Fruit fly (Drosophila melanogaster) whole organism, embryonic: ENCODE data around the gene CG11699.

ENCODE experiments used
- Aef1 ChIP-seq: fragments of 200-800 bp; sonication (Bioruptor generic); IDR thresholded peaks from 3 replicates; pipeline ENCODE4 v1.3.6; 2022; ENCODE audit warnings: missing biosample characterization, missing genetic modification characterization
- Atf-2 ChIP-seq: fragments of 200-800 bp; sonication (Bioruptor generic); optimal IDR thresholded peaks from 2 replicates; lab custom pipeline; 2016; ENCODE audit warnings: missing biosample characterization, missing genetic modification characterization
- Blimp-1 ChIP-seq: fragments of 200-800 bp; sonication (Bioruptor generic); optimal IDR thresholded peaks from 3 replicates; lab custom pipeline; 2018; ENCODE audit warnings: missing biosample characterization, missing genetic modification characterization, mild to moderate bottlenecking, moderate library complexity, missing genetic modification reagents
- CG11504 ChIP-seq: fragments of 200-800 bp; sonication (Bioruptor generic); optimal IDR thresholded peaks from 3 replicates; lab custom pipeline; 2019; ENCODE audit warnings: missing biosample characterization, mild to moderate bottlenecking, missing genetic modification characterization, moderate library complexity
- CG11696 ChIP-seq: fragments of 200-800 bp; sonication (Bioruptor generic); IDR thresholded peaks from 2 replicates; pipeline ENCODE4 v1.3.6; 2022; ENCODE audit warnings: missing biosample characterization, missing genetic modification characterization
- CG14014 ChIP-seq: fragments of 200-800 bp; sonication (Bioruptor generic); IDR thresholded peaks from 2 replicates; pipeline ENCODE4 v1.3.6; 2022; ENCODE audit warnings: missing biosample characterization, missing genetic modification characterization
- CG14050 ChIP-seq: fragments of 200-800 bp; sonication (Bioruptor generic); IDR thresholded peaks from 3 replicates; pipeline ENCODE4 v1.3.6; 2022; ENCODE audit warnings: missing biosample characterization, missing genetic modification characterization
- CG14710 ChIP-seq: fragments of 200-800 bp; sonication (Bioruptor generic); optimal IDR thresholded peaks from 3 replicates; lab custom pipeline; 2019; ENCODE audit warnings: missing biosample characterization, mild to moderate bottlenecking, missing genetic modification characterization, moderate library complexity
- CG18262 ChIP-seq: fragments of 200-800 bp; optimal IDR thresholded peaks from 3 replicates; lab custom pipeline; 2019; ENCODE audit warnings: missing biosample characterization, mild to moderate bottlenecking, missing genetic modification characterization, moderate library complexity
- CG2199 ChIP-seq: fragments of 200-800 bp; sonication (Bioruptor generic); IDR thresholded peaks from 3 replicates; pipeline ENCODE4 v1.3.6; 2022; ENCODE audit warnings: missing biosample characterization, missing genetic modification characterization
- CG3163 ChIP-seq: fragments of 200-800 bp; sonication (Bioruptor generic); optimal IDR thresholded peaks from 3 replicates; lab custom pipeline; 2016; ENCODE audit warnings: missing biosample characterization, missing genetic modification characterization
- CG3847 ChIP-seq: fragments of 200-800 bp; sonication (Bioruptor generic); IDR thresholded peaks from 2 replicates; pipeline ENCODE4 v1.3.6; 2022; ENCODE audit warnings: missing biosample characterization, missing genetic modification characterization
- CG4424 ChIP-seq: fragments of 200-800 bp; sonication (Bioruptor generic); optimal IDR thresholded peaks from 3 replicates; lab custom pipeline; 2016; ENCODE audit warnings: missing biosample characterization, missing genetic modification characterization
- CG4617 ChIP-seq: fragments of 200-800 bp; sonication (Bioruptor generic); optimal IDR thresholded peaks from 3 replicates; lab custom pipeline; 2016; ENCODE audit warnings: missing biosample characterization, missing genetic modification characterization, borderline replicate concordance
- CG8290 ChIP-seq, 3 experiments: fragments of 200-800 bp; sonication (Bioruptor generic); optimal IDR thresholded peaks; 2 replicates each; lab custom pipeline; 2016 to 2019; ENCODE audit warnings: missing biosample characterization in 3 of 3, missing genetic modification characterization in 3 of 3, mild to moderate bottlenecking in 2 of 3, moderate library complexity in 1 of 3
- CG8388 ChIP-seq: fragments of 200-800 bp; sonication (Bioruptor generic); optimal IDR thresholded peaks from 2 replicates; lab custom pipeline; 2019; ENCODE audit warnings: missing biosample characterization, mild to moderate bottlenecking, missing genetic modification characterization, moderate library complexity
- D ChIP-seq, 2 experiments: fragments of 200-800 bp in 1 of 2; fragments of >200 bp in 1 of 2; sonication (Bioruptor generic) in 1 of 2; optimal IDR thresholded peaks; 2 replicates in 1 of 2; 3 replicates in 1 of 2; lab custom pipeline; 2017; ENCODE audit warnings: mild to moderate bottlenecking in 1 of 2, missing biosample characterization in 1 of 2, missing genetic modification characterization in 1 of 2, missing genetic modification reagents in 1 of 2
- D19A ChIP-seq: fragments of 200-800 bp; optimal IDR thresholded peaks from 3 replicates; lab custom pipeline; 2019; ENCODE audit warnings: missing biosample characterization, mild to moderate bottlenecking, missing genetic modification characterization, moderate library complexity
- D19B ChIP-seq: fragments of 200-800 bp; sonication (Bioruptor generic); optimal IDR thresholded peaks from 2 replicates; lab custom pipeline; 2017; ENCODE audit warnings: missing biosample characterization, mild to moderate bottlenecking, missing genetic modification characterization
- Dfd ChIP-seq, 2 experiments: fragments of >200 bp; optimal IDR thresholded peaks; 2 replicates each; lab custom pipeline; 2017; ENCODE audit warnings: missing biosample characterization in 2 of 2, missing genetic modification characterization in 2 of 2
- Dip2 ChIP-seq: fragments of 200-800 bp; sonication (Bioruptor generic); IDR thresholded peaks from 2 replicates; pipeline ENCODE4 v1.3.6; 2022; ENCODE audit warnings: missing biosample characterization, missing genetic modification characterization
- Dll ChIP-seq: fragments of 200-800 bp; sonication (Bioruptor generic); IDR thresholded peaks from 4 replicates; pipeline ENCODE4 v1.3.6; 2022; ENCODE audit warnings: missing biosample characterization, missing genetic modification characterization; ENCODE audit not compliant: partially characterized antibody
- Dref ChIP-seq: fragments of 200-800 bp; sonication (Bioruptor generic); IDR thresholded peaks from 2 replicates; pipeline ENCODE4 v1.3.6; 2022; ENCODE audit warnings: missing biosample characterization, missing genetic modification characterization
- Drgx ChIP-seq: fragments of 200-800 bp; sonication (Bioruptor generic); IDR thresholded peaks from 2 replicates; pipeline ENCODE4 v1.3.6; 2022; ENCODE audit warnings: missing biosample characterization, missing genetic modification characterization
- Fer2 ChIP-seq: fragments of 200-800 bp; sonication (Bioruptor generic); optimal IDR thresholded peaks from 2 replicates; lab custom pipeline; 2018; ENCODE audit warnings: missing biosample characterization, mild to moderate bottlenecking, missing genetic modification characterization, moderate library complexity
- Hmr ChIP-seq: fragments of 200-800 bp; sonication (Bioruptor generic); optimal IDR thresholded peaks from 3 replicates; lab custom pipeline; 2017; ENCODE audit warnings: mild to moderate bottlenecking, missing biosample characterization, missing genetic modification reagents, missing genetic modification characterization
- Hr39 ChIP-seq: fragments of >200 bp; optimal IDR thresholded peaks from 2 replicates; lab custom pipeline; 2017
- Poxn ChIP-seq: fragments of 200-800 bp; sonication (Bioruptor generic); IDR thresholded peaks from 2 replicates; pipeline ENCODE4 v1.3.6; 2022; ENCODE audit warnings: missing biosample characterization, missing genetic modification characterization
- Ravus ChIP-seq: fragments of 200-800 bp; sonication (Bioruptor generic); IDR thresholded peaks from 2 replicates; pipeline ENCODE4 v1.3.6; 2022; ENCODE audit warnings: missing biosample characterization, missing genetic modification characterization
- Trl ChIP-seq, 3 experiments: fragments of >200 bp in 2 of 3; fragments of 200-800 bp in 1 of 3; sonication (Bioruptor generic) in 1 of 3; optimal IDR thresholded peaks; 2 replicates in 1 of 3; 3 replicates in 2 of 3; lab custom pipeline; 2016 to 2017; ENCODE audit warnings: missing biosample characterization in 1 of 3, missing genetic modification characterization in 1 of 3
- Usf ChIP-seq: fragments of 200-800 bp; sonication (Bioruptor generic); optimal IDR thresholded peaks from 2 replicates; lab custom pipeline; 2017; ENCODE audit warnings: missing genotype, missing biosample characterization, missing genetic modification characterization
- ac ChIP-seq: fragments of 200-800 bp; sonication (Bioruptor generic); optimal IDR thresholded peaks from 3 replicates; lab custom pipeline; 2017; ENCODE audit warnings: missing biosample characterization, mild to moderate bottlenecking, missing genetic modification characterization
- bsh ChIP-seq, 2 experiments: fragments of 200-800 bp; sonication (Bioruptor generic); optimal IDR thresholded peaks; 2 replicates each; lab custom pipeline; 2017 to 2018; ENCODE audit warnings: mild to moderate bottlenecking in 2 of 2, missing biosample characterization in 2 of 2, missing genetic modification characterization in 2 of 2, moderate library complexity in 1 of 2
- crc ChIP-seq: fragments of 200-800 bp; sonication (Bioruptor generic); optimal IDR thresholded peaks from 2 replicates; lab custom pipeline; 2016; ENCODE audit warnings: missing biosample characterization, missing genetic modification characterization
- crol ChIP-seq: fragments of 200-800 bp; sonication (Bioruptor generic); IDR thresholded peaks from 2 replicates; pipeline ENCODE4 v1.3.6; 2022; ENCODE audit warnings: missing biosample characterization, missing genetic modification characterization
- ems ChIP-seq: fragments of 200-800 bp; sonication (Bioruptor generic); optimal IDR thresholded peaks from 3 replicates; lab custom pipeline; 2016; ENCODE audit warnings: missing biosample characterization, missing genetic modification characterization
- fd64A ChIP-seq: fragments of 200-800 bp; sonication (Bioruptor generic); optimal IDR thresholded peaks from 3 replicates; lab custom pipeline; 2018; ENCODE audit warnings: missing biosample characterization, mild to moderate bottlenecking, missing genetic modification characterization
- fru ChIP-seq: fragments of >200 bp; optimal IDR thresholded peaks from 2 replicates; lab custom pipeline; 2017
- ftz-f1 ChIP-seq: fragments of 200-800 bp; sonication (Bioruptor generic); optimal IDR thresholded peaks from 2 replicates; lab custom pipeline; 2016; ENCODE audit warnings: missing biosample characterization, missing genetic modification characterization
- grn ChIP-seq: fragments of 200-800 bp; sonication (Bioruptor generic); optimal IDR thresholded peaks from 3 replicates; lab custom pipeline; 2017; ENCODE audit warnings: missing biosample characterization, missing genetic modification characterization
- gro ChIP-seq: fragments of 200-800 bp; sonication (Bioruptor generic); optimal IDR thresholded peaks from 2 replicates; lab custom pipeline; 2016; ENCODE audit warnings: missing biosample characterization, missing genetic modification characterization
- gsb ChIP-seq: fragments of 200-800 bp; sonication (Bioruptor generic); IDR thresholded peaks from 2 replicates; pipeline ENCODE4 v1.3.6; 2022; ENCODE audit warnings: missing biosample characterization, missing genetic modification characterization
- gsb-n ChIP-seq: fragments of 200-800 bp; sonication (Bioruptor generic); optimal IDR thresholded peaks from 3 replicates; lab custom pipeline; 2018; ENCODE audit warnings: missing biosample characterization, mild to moderate bottlenecking, missing genetic modification characterization
- her ChIP-seq: fragments of 200-800 bp; sonication (Bioruptor generic); optimal IDR thresholded peaks from 2 replicates; lab custom pipeline; 2016; ENCODE audit warnings: missing biosample characterization, missing genetic modification characterization
- knrl ChIP-seq: fragments of 200-800 bp; sonication (Bioruptor generic); IDR thresholded peaks from 3 replicates; pipeline ENCODE4 v1.3.6; 2022; ENCODE audit warnings: missing biosample characterization, missing genetic modification characterization; ENCODE audit not compliant: partially characterized antibody
- lilli ChIP-seq: fragments of 200-800 bp; sonication (Bioruptor generic); optimal IDR thresholded peaks from 3 replicates; lab custom pipeline; 2016; ENCODE audit warnings: missing biosample characterization, missing genetic modification characterization
- nom ChIP-seq: fragments of 200-800 bp; sonication (Bioruptor generic); optimal IDR thresholded peaks from 2 replicates; lab custom pipeline; 2017; ENCODE audit warnings: missing biosample characterization, missing genetic modification characterization, mild to moderate bottlenecking, moderate library complexity, missing genetic modification reagents
- sqz ChIP-seq: fragments of 200-800 bp; sonication (Bioruptor generic); optimal IDR thresholded peaks from 3 replicates; lab custom pipeline; 2018; ENCODE audit warnings: missing biosample characterization, mild to moderate bottlenecking, missing genetic modification characterization
- tio ChIP-seq: fragments of 200-800 bp; sonication (Bioruptor generic); optimal IDR thresholded peaks from 2 replicates; lab custom pipeline; 2017; ENCODE audit warnings: missing biosample characterization, missing genetic modification characterization, inconsistent platforms
- tna ChIP-seq: fragments of 200-800 bp; sonication (Bioruptor generic); IDR thresholded peaks from 2 replicates; pipeline ENCODE4 v1.3.6; 2022; ENCODE audit warnings: missing biosample characterization, missing genetic modification characterization; ENCODE audit not compliant: partially characterized antibody
- tx ChIP-seq: fragments of 200-800 bp; sonication (Bioruptor generic); optimal IDR thresholded peaks from 2 replicates; lab custom pipeline; 2016; ENCODE audit warnings: missing biosample characterization, missing genetic modification characterization

CG11699 gene

DNA sequence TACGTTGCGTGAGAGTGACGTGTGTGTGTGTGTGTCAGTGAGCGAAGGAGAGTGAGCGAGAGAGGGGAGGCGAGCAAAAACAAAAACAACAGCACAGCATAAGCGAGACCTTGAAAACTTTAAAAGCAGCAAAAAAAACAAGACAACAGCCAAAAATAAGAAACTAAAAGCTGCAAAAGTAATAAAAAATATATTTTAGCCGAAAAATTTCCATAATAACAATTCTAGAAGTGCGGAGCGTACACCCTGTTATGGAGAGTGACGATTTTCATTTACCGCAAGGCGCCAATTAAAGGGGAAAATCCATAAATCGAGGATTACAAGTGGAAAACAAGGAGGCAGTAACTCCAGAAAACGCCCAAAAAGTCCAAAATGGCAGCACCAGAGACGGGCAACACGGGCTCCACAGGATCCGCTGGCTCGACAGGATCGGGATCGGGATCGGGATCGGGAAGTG lies 46.1 kb downstream of the CG11699 start:
- TF ChIP-seq lilli (GFP tag; lab: Kevin White, UChicago) (no peak), Dip2 (GFP tag; lab: Robert Waterston, UW) (no peak), Aef1 (GFP tag; lab: Robert Waterston, UW) (0 out of 3 replicates have a peak, but pooled peaks have one; percentile 44), fru (lab: Kevin White, UChicago) (no peak), CG18262 (no peak), ftz-f1 (GFP tag; lab: Kevin White, UChicago) (peak; percentile 95), Atf-2 (GFP tag; lab: Kevin White, UChicago) (no peak), CG11696 (no peak), CG14710 (tag; lab: Kevin White, UChicago) (no peak), Hr39 (no peak), Trl (optimal IDR thresholded peaks at IDR 0.05; lab: Kevin White, UChicago) (peak; percentile 63 to 85), Trl (GFP tag; optimal IDR thresholded peaks at IDR 0.05; lab: Kevin White, UChicago) (no peak), crc (GFP tag; lab: Kevin White, UChicago) (no peak), Dfd (GFP tag; optimal IDR thresholded peaks at IDR 0.05; lab: Kevin White, UChicago) (no peak), CG11504 (tag; lab: Kevin White, UChicago) (no peak), CG2199 (GFP tag; lab: Robert Waterston, UW) (no peak), gro (GFP tag; lab: Kevin White, UChicago) (no peak), D19B (GFP tag; lab: Kevin White, UChicago) (no peak), gsb-n (tag; lab: Kevin White, UChicago) (no peak), D19A (tag; lab: Kevin White, UChicago) (no peak), nom (GFP tag; lab: Kevin White, UChicago) (peak; percentile 49), sqz (peak; percentile 70), ac (GFP tag; lab: Kevin White, UChicago) (no peak), CG3163 (no peak), Fer2 (tag; lab: Kevin White, UChicago) (no peak), CG4617 (GFP tag; lab: Kevin White, UChicago) (peak; percentile 27), CG3847 (GFP tag; lab: Robert Waterston, UW) (no peak), Hmr (no peak), D (optimal IDR thresholded peaks at IDR 0.05; lab: Kevin White, UChicago) (no peak), D (GFP tag; optimal IDR thresholded peaks at IDR 0.05; lab: Kevin White, UChicago) (no peak), her (GFP tag; lab: Kevin White, UChicago) (no peak), Usf (GFP tag; lab: Kevin White, UChicago) (no peak), Blimp-1 (GFP tag; lab: Kevin White, UChicago) (no peak), bsh (GFP tag; optimal IDR thresholded peaks at IDR 0.05; lab: Kevin White, UChicago) (peak in 1 of 2 experiments; percentile 37), CG4424 (GFP tag; lab: Kevin White, UChicago) (no peak), Ravus (GFP tag; lab: Robert Waterston, UW) (no peak), grn (GFP tag; lab: Kevin White, UChicago) (no peak), CG8290 (GFP tag; optimal IDR thresholded peaks at IDR 0.05; lab: Kevin White, UChicago) (no peak), CG8290 (tag; optimal IDR thresholded peaks at IDR 0.05; lab: Kevin White, UChicago) (no peak), knrl (no peak), Dll (GFP tag; lab: Robert Waterston, UW) (no peak), CG14050 (no peak), gsb (no peak), CG14014 (GFP tag; lab: Robert Waterston, UW) (no peak), tna (GFP tag; lab: Robert Waterston, UW) (no peak), tio (GFP tag; lab: Kevin White, UChicago) (no peak), ems (no peak), Drgx (0 out of 2 replicates have a peak, but pooled peaks have one; percentile 15), Dref (no peak), crol (GFP tag; lab: Robert Waterston, UW) (peak; percentile 88), Poxn (GFP tag; lab: Robert Waterston, UW) (no peak), fd64A (no peak), tx (GFP tag; lab: Kevin White, UChicago) (no peak), CG8388 (GFP tag; lab: Kevin White, UChicago) (no peak)
